Fruit fly (Drosophila melanogaster) whole organism: ENCODE results near the gene svp.

Experiments used
- pan ChIP-seq: fragments of >200 bp; optimal IDR thresholded peaks from 2 replicates; lab custom pipeline; 2017
- usp ChIP-seq: fragments of >200 bp; optimal IDR thresholded peaks from 2 replicates; lab custom pipeline; 2017; ENCODE audit warnings: missing biosample characterization, missing genetic modification characterization, mixed read lengths

DNA sequence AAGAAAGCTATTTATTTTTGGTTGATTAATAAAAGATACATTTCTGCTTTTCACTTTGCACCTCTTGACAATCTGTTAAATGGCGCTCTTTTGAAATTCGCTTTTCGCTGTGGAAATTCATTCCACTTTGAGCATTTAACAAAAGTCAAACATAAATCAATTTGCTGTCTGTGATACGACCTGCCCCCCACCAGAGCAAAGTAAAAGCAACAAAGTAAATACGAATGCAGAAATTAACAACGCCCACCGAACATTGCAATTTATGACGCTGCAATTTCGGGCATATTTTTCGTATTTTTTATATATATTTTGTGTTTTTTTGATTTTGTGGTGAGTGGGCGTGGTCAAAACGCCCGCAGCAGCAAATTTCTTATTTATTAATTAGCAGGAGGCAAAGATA, 27.1 kb downstream of the svp start:
- no peak for TF ChIP-seq usp (GFP tag; lab: Kevin White, UChicago)
- TF ChIP-seq pan: no peak
